Fruit fly (Drosophila melanogaster): ENCODE data around the gene Daxx.

Gene Daxx

DNA sequence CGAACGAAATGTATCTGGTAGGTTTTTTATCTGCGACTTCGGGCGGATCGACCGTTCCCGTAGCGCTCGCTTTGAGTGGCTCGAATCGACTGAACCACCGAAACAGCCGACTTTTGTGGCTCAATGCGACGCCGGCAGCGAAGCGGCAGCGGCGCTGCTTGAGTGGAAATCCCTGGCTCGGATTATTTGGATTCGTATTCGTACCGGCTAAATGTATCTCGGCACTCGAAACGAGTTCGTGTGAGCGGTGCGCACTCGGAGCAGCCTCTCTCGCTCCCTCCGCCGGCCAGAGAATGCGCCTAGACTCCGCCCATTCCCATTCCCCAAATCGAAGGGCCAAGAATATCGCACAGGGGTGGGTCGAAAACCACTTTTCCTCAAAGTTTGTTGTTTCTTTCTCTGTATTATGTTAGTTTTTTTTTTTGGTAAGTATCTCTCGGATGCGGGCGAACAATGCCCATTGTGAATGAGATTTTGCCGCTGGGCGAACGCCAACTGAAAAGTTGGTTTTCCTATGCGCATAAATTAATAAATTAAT lies 55.4 kb downstream of the Daxx start (continued):
- TF ChIP-seq CG10654 (GFP tag; optimal IDR thresholded peaks at IDR 0.05): no peak
- TF ChIP-seq H2.0 (GFP tag; IDR thresholded peaks at IDR 0.05): no peak
- TF ChIP-seq sima (GFP tag; optimal IDR thresholded peaks at IDR 0.05): no peak
- TF ChIP-seq CG15479 (GFP tag; optimal IDR thresholded peaks at IDR 0.05): no peak
- TF ChIP-seq CG8388 (GFP tag; optimal IDR thresholded peaks at IDR 0.05): no peak
- peak; percentile 25 for TF ChIP-seq CG17568 (GFP tag; optimal IDR thresholded peaks at IDR 0.05)
- no peak for TF ChIP-seq jumu (GFP tag; optimal IDR thresholded peaks at IDR 0.05)
- no peak for TF ChIP-seq CG10543 (GFP tag; optimal IDR thresholded peaks at IDR 0.05)
- TF ChIP-seq gsb (GFP tag; IDR thresholded peaks at IDR 0.05): no peak
- no peak for TF ChIP-seq CG43689 (GFP tag; IDR thresholded peaks at IDR 0.05)
- TF ChIP-seq Dad (GFP tag; optimal IDR thresholded peaks at IDR 0.05): no peak
- TF ChIP-seq NC2β (GFP tag; optimal IDR thresholded peaks at IDR 0.05): no peak
- TF ChIP-seq sd (tag; optimal IDR thresholded peaks at IDR 0.05): peak; percentile 74
- TF ChIP-seq CG3281 (GFP tag; optimal IDR thresholded peaks at IDR 0.05): no peak
- TF ChIP-seq CG3847 (GFP tag; IDR thresholded peaks at IDR 0.05): no peak
- TF ChIP-seq NfI (GFP tag; optimal IDR thresholded peaks at IDR 0.05): no peak
- no peak for TF ChIP-seq ac (GFP tag; optimal IDR thresholded peaks at IDR 0.05)
- TF ChIP-seq Awh (GFP tag; IDR thresholded peaks at IDR 0.05): no peak
- no peak for TF ChIP-seq CG1603 (tag; optimal IDR thresholded peaks at IDR 0.05)
- TF ChIP-seq CG6683 (GFP tag; optimal IDR thresholded peaks at IDR 0.05): no peak
- no peak for TF ChIP-seq CG7928 (GFP tag; optimal IDR thresholded peaks at IDR 0.05)
- TF ChIP-seq dmrt99B (tag; optimal IDR thresholded peaks at IDR 0.05): no peak
- TF ChIP-seq Deaf1 (tag; optimal IDR thresholded peaks at IDR 0.05): peak; percentile 97
- no peak for TF ChIP-seq CG14710 (tag; optimal IDR thresholded peaks at IDR 0.05)
- 0 out of 2 replicates have a peak, but pooled peaks have one; percentile 9 for TF ChIP-seq CG4360 (GFP tag; IDR thresholded peaks at IDR 0.05)
- no peak for TF ChIP-seq croc (GFP tag; conservative IDR thresholded peaks at IDR 0.05)
- TF ChIP-seq CG11398 (GFP tag; optimal IDR thresholded peaks at IDR 0.05): no peak
- no peak for TF ChIP-seq CG15073 (GFP tag; optimal IDR thresholded peaks at IDR 0.05)
- peak; percentile 41; the same call in 1 of the 2 replicates for TF ChIP-seq CG32772 (GFP tag; IDR thresholded peaks at IDR 0.05)
- no peak for TF ChIP-seq CG4424 (GFP tag; optimal IDR thresholded peaks at IDR 0.05)
- no peak for TF ChIP-seq wdn (GFP tag; IDR thresholded peaks at IDR 0.05)
- no peak for TF ChIP-seq CG33213 (GFP tag; optimal IDR thresholded peaks at IDR 0.05)
- no peak for TF ChIP-seq zfh1 (GFP tag; IDR thresholded peaks at IDR 0.05)
- TF ChIP-seq vvl (GFP tag; IDR thresholded peaks at IDR 0.05): peak; percentile 66; the same call in 1 of the 2 replicates
- peak; percentile 14; the same call in 1 of the 3 replicates for TF ChIP-seq CG16813 (GFP tag; IDR thresholded peaks at IDR 0.05; ENCODE audit: partially characterized antibody)
- TF ChIP-seq CG9817 (tag; optimal IDR thresholded peaks at IDR 0.05): no peak
- no peak for TF ChIP-seq kni (GFP tag; optimal IDR thresholded peaks at IDR 0.05)
- TF ChIP-seq CG30020 (tag; optimal IDR thresholded peaks at IDR 0.05): no peak
- TF ChIP-seq CG7357 (GFP tag; IDR thresholded peaks at IDR 0.05): no peak
- peak; percentile 27; the same call in 1 of the 3 replicates for TF ChIP-seq CG34422 (GFP tag; IDR thresholded peaks at IDR 0.05)
- no peak for TF ChIP-seq CG5245 (GFP tag; optimal IDR thresholded peaks at IDR 0.05)
- TF ChIP-seq CG3838 (GFP tag; optimal IDR thresholded peaks at IDR 0.05): no peak
- no peak for TF ChIP-seq CG15011 (GFP tag; optimal IDR thresholded peaks at IDR 0.05)
- no peak for TF ChIP-seq Hmr (GFP tag; optimal IDR thresholded peaks at IDR 0.05)
- no peak for TF ChIP-seq BtbVII (GFP tag; optimal IDR thresholded peaks at IDR 0.05)
- TF ChIP-seq Dll (GFP tag; IDR thresholded peaks at IDR 0.05; ENCODE audit: partially characterized antibody): 0 out of 4 replicates have a peak, but pooled peaks have one; percentile 28
- no peak for TF ChIP-seq CG1647 (GFP tag; optimal IDR thresholded peaks at IDR 0.05)
- TF ChIP-seq Hsf (GFP tag; optimal IDR thresholded peaks at IDR 0.05): no peak
- peak; percentile 70; the same call in 1 of the 2 replicates for TF ChIP-seq Bgb (GFP tag; IDR thresholded peaks at IDR 0.05; ENCODE audit: partially characterized antibody)
- peak; percentile 41 for TF ChIP-seq oc (tag; optimal IDR thresholded peaks at IDR 0.05)
- no peak for TF ChIP-seq CG3163 (GFP tag; optimal IDR thresholded peaks at IDR 0.05)

All from whole organism, embryonic.